Worm (Caenorhabditis elegans): ENCODE measurements around the gene trf-1.

trf-1 gene

ce11 chrIII:13461535-13461934 is 31.3 kb downstream of the trf-1 start:
- no peak for TF ChIP-seq athp-1 (tag; optimal IDR thresholded peaks at IDR 0.05)
- 0 out of 2 replicates have a peak, but pooled peaks have one; percentile 19 for TF ChIP-seq madf-3 (GFP tag; IDR thresholded peaks at IDR 0.05)

ce11 chrIII:13462138-13462634 is 31.9 kb downstream of the trf-1 start, which contains the start of the genes abcf-2 and T27E9.2:
Gene abcf-2 (minus strand): TSS chrIII:13462238.
Gene T27E9.2 (minus strand): TSS chrIII:13462584.
- peak; percentile 16 for TF ChIP-seq lsl-1 (GFP tag; optimal IDR thresholded peaks at IDR 0.05)
- TF ChIP-seq ztf-6 (GFP tag; IDR thresholded peaks at IDR 0.05): no peak
- TF ChIP-seq mes-4 (tag; optimal IDR thresholded peaks at IDR 0.05): no peak
- TF ChIP-seq nfya-2 (GFP tag; IDR thresholded peaks at IDR 0.05): no peak
- no peak for TF ChIP-seq cebp-1 (GFP tag; IDR thresholded peaks at IDR 0.05)
- peak; percentile 29 for TF ChIP-seq cebp-1 (tag; optimal IDR thresholded peaks at IDR 0.05)
- TF ChIP-seq sdz-38 (tag; optimal IDR thresholded peaks at IDR 0.05): no peak
- no peak for TF ChIP-seq lin-35 (GFP tag; optimal IDR thresholded peaks at IDR 0.05)
- 0 out of 2 replicates have a peak, but pooled peaks have one; percentile 26 for TF ChIP-seq hsf-1 (GFP tag; IDR thresholded peaks at IDR 0.05)
- TF ChIP-seq ztf-22 (GFP tag; optimal IDR thresholded peaks at IDR 0.05): no peak
- no peak for TF ChIP-seq ceh-40 (GFP tag; IDR thresholded peaks at IDR 0.05)
- TF ChIP-seq pbrm-1 (GFP tag; IDR thresholded peaks at IDR 0.05): 0 out of 2 replicates have a peak, but pooled peaks have one; percentile 31
- no peak for TF ChIP-seq attf-3 (GFP tag; conservative IDR thresholded peaks at IDR 0.05)
- no peak for TF ChIP-seq sptf-2 (GFP tag; optimal IDR thresholded peaks at IDR 0.05)
- TF ChIP-seq attf-6 (GFP tag; IDR thresholded peaks at IDR 0.05): no peak
- TF ChIP-seq hmg-1.2 (GFP tag; IDR thresholded peaks at IDR 0.05): 0 out of 2 replicates have a peak, but pooled peaks have one; percentile 6

- no peak for TF ChIP-seq rec-8 (tag; optimal IDR thresholded peaks at IDR 0.05)
- TF ChIP-seq ZK185.1 (tag; optimal IDR thresholded peaks at IDR 0.05; ENCODE audit: poor library complexity, severe bottlenecking): peak; percentile 85
- TF ChIP-seq ceh-27 (GFP tag; optimal IDR thresholded peaks at IDR 0.05): peak; percentile 89
- peak; percentile 88 for TF ChIP-seq lsl-1 (GFP tag; optimal IDR thresholded peaks at IDR 0.05)
- TF ChIP-seq efl-1 (GFP tag; optimal IDR thresholded peaks at IDR 0.05): peak; percentile 86
- TF ChIP-seq B0336.3 (GFP tag; IDR thresholded peaks at IDR 0.05): peak; percentile 72; the same call in 1 of the 2 replicates
- TF ChIP-seq mcd-1 (GFP tag; IDR thresholded peaks at IDR 0.05): peak; percentile 94
- TF ChIP-seq athp-1 (tag; optimal IDR thresholded peaks at IDR 0.05): peak; percentile 81
- TF ChIP-seq tbx-9 (tag; optimal IDR thresholded peaks at IDR 0.05; ENCODE audit: borderline replicate concordance): no peak
- peak; percentile 29; the same call in 1 of the 2 replicates for TF ChIP-seq madf-8 (GFP tag; conservative IDR thresholded peaks at IDR 0.05)
- TF ChIP-seq nhr-27 (tag; optimal IDR thresholded peaks at IDR 0.05): no peak
- peak; percentile 69 for TF ChIP-seq cebp-1 (GFP tag; IDR thresholded peaks at IDR 0.05)
- peak; percentile 84 for TF ChIP-seq cebp-1 (tag; optimal IDR thresholded peaks at IDR 0.05)
- peak; percentile 35 for TF ChIP-seq die-1 (tag; optimal IDR thresholded peaks at IDR 0.05)
- TF ChIP-seq him-1 (tag; optimal IDR thresholded peaks at IDR 0.05): no peak
- TF ChIP-seq hmg-1.2 (GFP tag; IDR thresholded peaks at IDR 0.05): peak; percentile 75
- TF ChIP-seq B0035.1 (tag; optimal IDR thresholded peaks at IDR 0.05): peak; percentile 1
- TF ChIP-seq mel-28 (tag; optimal IDR thresholded peaks at IDR 0.05; ENCODE audit: borderline replicate concordance): peak; percentile 38
- TF ChIP-seq lin-35 (GFP tag; optimal IDR thresholded peaks at IDR 0.05): peak; percentile 13 to 96 (median 66)
- no peak for TF ChIP-seq nfya-1 (tag; optimal IDR thresholded peaks at IDR 0.05; ENCODE audit: borderline replicate concordance, insufficient read depth)
- TF ChIP-seq Y79H2A.3 (GFP tag; conservative IDR thresholded peaks at IDR 0.05): no peak
- TF ChIP-seq let-526 (GFP tag; IDR thresholded peaks at IDR 0.05): peak; percentile 54; the same call in 1 of the 2 replicates
- TF ChIP-seq Y95B8A.8 (GFP tag; IDR thresholded peaks at IDR 0.05): peak; percentile 69
- peak; percentile 68 for TF ChIP-seq hmg-20 (GFP tag; IDR thresholded peaks at IDR 0.05)
- peak; percentile 81 for TF ChIP-seq atf-7 (tag; optimal IDR thresholded peaks at IDR 0.05)
- peak; percentile 83 for TF ChIP-seq K11D2.4 (GFP tag; IDR thresholded peaks at IDR 0.05)
- peak; percentile 85 for TF ChIP-seq madf-6 (GFP tag; IDR thresholded peaks at IDR 0.05)
- TF ChIP-seq ceh-100 (GFP tag; IDR thresholded peaks at IDR 0.05): peak; percentile 74
- peak; percentile 95 for TF ChIP-seq Y53G8AR.9 (GFP tag; conservative IDR thresholded peaks at IDR 0.05)
- no peak for TF ChIP-seq mes-4 (tag; optimal IDR thresholded peaks at IDR 0.05)
These were observed 32.9 kb downstream of the trf-1 start, which contains the start of gene ant-1.1 for ce11 chrIII:13462965-13463783. Gene ant-1.1 (plus strand): TSS chrIII:13463163.
